Worm (Caenorhabditis elegans) whole organism, late embryonic: ENCODE measurements around the gene C46A5.1.
A peak's percentile ranks its signal among the peaks of the same experiment; 100 is the strongest.

Source experiments
- T23F11.4 ChIP-seq: fragments of 200-800 bp; sonication (Bioruptor generic); optimal IDR thresholded peaks from 2 replicates; lab custom pipeline; 2018; ENCODE audit warnings: mild to moderate bottlenecking, missing genetic modification characterization, missing compliant biosample characterization
- Y22D7AL.16 ChIP-seq: sonication (generic microtip); optimal IDR thresholded peaks from 2 replicates; lab custom pipeline; 2016; ENCODE audit warnings: missing genetic modification characterization, missing compliant biosample characterization
- ahr-1 ChIP-seq: sonication (generic microtip); optimal IDR thresholded peaks from 2 replicates; lab custom pipeline; 2016; ENCODE audit warnings: missing genetic modification characterization, missing compliant biosample characterization
- ama-1 ChIP-seq: fragments of 150-350 bp; optimal IDR thresholded peaks from 2 replicates; lab custom pipeline; 2014
- ceh-18 ChIP-seq: sonication (generic microtip); optimal IDR thresholded peaks from 2 replicates; lab custom pipeline; 2016; ENCODE audit warnings: missing genetic modification characterization, missing compliant biosample characterization
- ceh-22 ChIP-seq: sonication (generic microtip); optimal IDR thresholded peaks from 2 replicates; lab custom pipeline; 2017; ENCODE audit warnings: missing biosample characterization, missing genetic modification characterization
- ceh-31 ChIP-seq: sonication (generic microtip); optimal IDR thresholded peaks from 2 replicates; lab custom pipeline; 2016; ENCODE audit warnings: missing genetic modification characterization, missing compliant biosample characterization
- ceh-34 ChIP-seq: sonication (generic microtip); optimal IDR thresholded peaks from 2 replicates; lab custom pipeline; 2016; ENCODE audit warnings: mild to moderate bottlenecking, missing genetic modification characterization, missing compliant biosample characterization
- ceh-48 ChIP-seq: sonication (generic microtip); optimal IDR thresholded peaks from 2 replicates; lab custom pipeline; 2016; ENCODE audit warnings: missing genetic modification characterization, inconsistent platforms, missing compliant biosample characterization
- ceh-6 ChIP-seq: fragments of 200-800 bp; sonication (Bioruptor generic); optimal IDR thresholded peaks from 2 replicates; lab custom pipeline; 2018; ENCODE audit warnings: mild to moderate bottlenecking, missing genetic modification characterization, missing compliant biosample characterization
- ceh-9 ChIP-seq: sonication (generic microtip); optimal IDR thresholded peaks from 2 replicates; lab custom pipeline; 2016; ENCODE audit warnings: mild to moderate bottlenecking, missing genetic modification characterization, inconsistent platforms, missing compliant biosample characterization
- dve-1 ChIP-seq: sonication (generic microtip); optimal IDR thresholded peaks from 2 replicates; lab custom pipeline; 2017; ENCODE audit warnings: antibody characterized with exemption, mild to moderate bottlenecking, missing genetic modification characterization, missing compliant biosample characterization
- elt-2 ChIP-seq: sonication (generic microtip); optimal IDR thresholded peaks from 2 replicates; lab custom pipeline; 2016; ENCODE audit warnings: missing genetic modification reagents, missing genetic modification characterization, missing compliant biosample characterization
- ets-4 ChIP-seq: sonication (generic microtip); optimal IDR thresholded peaks from 2 replicates; lab custom pipeline; 2016; ENCODE audit warnings: missing genetic modification characterization, missing compliant biosample characterization
- fax-1 ChIP-seq: sonication (generic microtip); optimal IDR thresholded peaks from 2 replicates; lab custom pipeline; 2016; ENCODE audit warnings: missing genotype, missing genetic modification characterization, missing compliant biosample characterization
- fkh-10 ChIP-seq: fragments of 150-350 bp; optimal IDR thresholded peaks from 2 replicates; lab custom pipeline; 2014; ENCODE audit warnings: missing biosample characterization, missing genetic modification reagents, missing genetic modification characterization
- fkh-6 ChIP-seq: sonication (generic microtip); optimal IDR thresholded peaks from 2 replicates; lab custom pipeline; 2016; ENCODE audit warnings: missing genetic modification characterization, missing compliant biosample characterization
- gmeb-2 ChIP-seq: sonication (generic microtip); optimal IDR thresholded peaks from 2 replicates; lab custom pipeline; 2016; ENCODE audit warnings: missing genetic modification characterization, inconsistent platforms, missing compliant biosample characterization
- hlh-13 ChIP-seq: fragments of 200-800 bp; sonication (Bioruptor generic); optimal IDR thresholded peaks from 2 replicates; lab custom pipeline; 2018; ENCODE audit warnings: mild to moderate bottlenecking, missing genetic modification characterization, missing compliant biosample characterization
- hlh-30 ChIP-seq: sonication (generic microtip); optimal IDR thresholded peaks from 2 replicates; lab custom pipeline; 2017; ENCODE audit warnings: antibody characterized with exemption, missing genetic modification characterization, missing compliant biosample characterization; ENCODE audit not compliant: insufficient read depth
- hlh-8 ChIP-seq: sonication (generic microtip); optimal IDR thresholded peaks from 2 replicates; lab custom pipeline; 2016; ENCODE audit warnings: missing genotype, missing genetic modification characterization, missing compliant biosample characterization
- lim-6 ChIP-seq: sonication (generic microtip); optimal IDR thresholded peaks from 2 replicates; lab custom pipeline; 2016; ENCODE audit warnings: missing genetic modification characterization, missing compliant biosample characterization
- lin-11 ChIP-seq: fragments of 200-800 bp; sonication (Bioruptor generic); optimal IDR thresholded peaks from 2 replicates; lab custom pipeline; 2018; ENCODE audit warnings: mild to moderate bottlenecking, missing genetic modification characterization, missing compliant biosample characterization
- nfya-1 ChIP-seq: sonication (generic microtip); optimal IDR thresholded peaks from 2 replicates; lab custom pipeline; 2017; ENCODE audit warnings: missing genetic modification characterization, mild to moderate bottlenecking, missing compliant biosample characterization, antibody characterized with exemption, moderate library complexity
- nhr-11 ChIP-seq: fragments of 150-350 bp; optimal IDR thresholded peaks from 2 replicates; lab custom pipeline; 2014; ENCODE audit warnings: missing biosample characterization, missing genetic modification characterization
- nhr-232 ChIP-seq: sonication (generic microtip); optimal IDR thresholded peaks from 2 replicates; lab custom pipeline; 2016; ENCODE audit warnings: missing genetic modification characterization, missing compliant biosample characterization
- npax-4 ChIP-seq: sonication (generic microtip); optimal IDR thresholded peaks from 2 replicates; lab custom pipeline; 2016; ENCODE audit warnings: missing genetic modification characterization, missing compliant biosample characterization
- pag-3 ChIP-seq: sonication (generic microtip); optimal IDR thresholded peaks from 2 replicates; lab custom pipeline; 2016; ENCODE audit warnings: missing compliant biosample characterization, missing genetic modification characterization, borderline replicate concordance
- pqm-1 ChIP-seq: sonication (generic microtip); optimal IDR thresholded peaks from 2 replicates; lab custom pipeline; 2016; ENCODE audit warnings: missing genetic modification characterization, missing compliant biosample characterization
- ref-2 ChIP-seq: sonication (generic microtip); optimal IDR thresholded peaks from 2 replicates; lab custom pipeline; 2016; ENCODE audit warnings: missing genetic modification characterization, missing compliant biosample characterization
- rnt-1 ChIP-seq: sonication (generic microtip); optimal IDR thresholded peaks from 2 replicates; lab custom pipeline; 2016; ENCODE audit warnings: missing genetic modification characterization, missing compliant biosample characterization
- sox-2 ChIP-seq: fragments of 200-800 bp; sonication (Bioruptor generic); IDR thresholded peaks from 2 replicates; pipeline ENCODE4 v1.3.6; 2022; ENCODE audit warnings: missing genetic modification reagents, missing genetic modification characterization, missing compliant biosample characterization
- sox-4 ChIP-seq: sonication (generic microtip); optimal IDR thresholded peaks from 2 replicates; lab custom pipeline; 2017; ENCODE audit warnings: mild to moderate bottlenecking, missing genetic modification characterization, inconsistent platforms, missing compliant biosample characterization
- syd-9 ChIP-seq: sonication (generic microtip); optimal IDR thresholded peaks from 2 replicates; lab custom pipeline; 2016; ENCODE audit warnings: mild to moderate bottlenecking, missing genetic modification characterization, moderate library complexity, missing compliant biosample characterization
- ttx-3 ChIP-seq: sonication (generic microtip); optimal IDR thresholded peaks from 2 replicates; lab custom pipeline; 2016; ENCODE audit warnings: missing genetic modification reagents, missing genetic modification characterization, missing compliant biosample characterization
- unc-55 ChIP-seq: sonication (generic microtip); optimal IDR thresholded peaks from 2 replicates; lab custom pipeline; 2017; ENCODE audit warnings: missing biosample characterization, missing genetic modification reagents, missing genetic modification characterization
- ztf-16 ChIP-seq: sonication (generic microtip); optimal IDR thresholded peaks from 2 replicates; lab custom pipeline; 2017; ENCODE audit warnings: missing genetic modification characterization, missing compliant biosample characterization

Gene C46A5.1

DNA sequence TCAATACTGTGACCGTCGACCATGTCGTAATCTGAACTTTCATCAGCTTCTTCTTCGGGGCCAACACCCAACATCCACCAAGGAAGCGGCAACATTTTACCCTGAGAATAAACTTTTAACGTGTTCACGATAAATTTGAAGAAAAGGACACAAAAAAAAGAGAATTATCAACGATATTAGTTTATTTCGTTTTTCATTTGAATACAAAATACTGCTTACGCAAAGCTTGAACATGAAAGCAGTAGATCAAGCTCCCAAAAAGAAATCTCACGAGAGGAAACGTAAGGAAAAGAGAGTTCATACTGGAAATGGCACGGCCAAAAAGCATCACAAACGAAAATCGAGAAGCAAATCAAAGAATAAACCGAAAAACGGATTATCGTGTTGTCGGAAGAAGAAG, at the start of gene C46A5.1, which contains the start of gene C46A5.6:
TSS of gene C46A5.1 (plus strand) at position 184 of the 400 bp plus-strand sequence.
TSS of gene C46A5.6 (minus strand) at position 101 of the 400 bp plus-strand sequence.
- TF ChIP-seq T23F11.4 (no peak), nhr-11 (tag; lab: Kevin White, UChicago) (no peak)

DNA sequence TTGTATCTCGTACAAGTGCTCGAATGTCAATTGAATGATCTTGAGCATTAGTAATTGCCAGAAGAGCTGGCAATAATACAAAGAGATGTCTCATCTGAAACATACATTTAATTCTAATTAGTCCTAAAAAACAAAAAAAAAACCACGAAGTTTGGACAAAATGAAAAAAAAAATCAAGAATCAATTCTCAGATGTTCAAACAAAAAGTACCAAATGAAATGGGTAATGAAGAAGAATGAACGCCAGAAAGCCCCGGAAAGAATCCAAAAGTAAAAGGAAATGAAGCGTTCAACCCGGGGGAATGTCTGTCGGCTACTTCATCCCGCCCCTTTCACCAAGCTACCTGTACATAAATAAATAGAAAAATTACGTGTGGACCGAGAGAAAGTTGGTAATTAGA, 45.8 kb upstream of the C46A5.1 start, which contains the start of gene F33D4.6:
TSS of gene F33D4.6 (minus strand) at position 101 of the 400 bp plus-strand sequence.
- TF ChIP-seq fkh-6 (tag; lab: Kevin White, UChicago) (no peak), sox-2 (GFP tag; lab: Robert Waterston, UW) (no peak), hlh-13 (GFP tag; lab: Kevin White, UChicago) (no peak), ceh-48 (tag; lab: Kevin White, UChicago) (no peak), rnt-1 (tag; lab: Kevin White, UChicago) (no peak), pag-3 (no peak), elt-2 (tag; lab: Kevin White, UChicago) (no peak), ets-4 (no peak), ztf-16 (tag; lab: Kevin White, UChicago) (no peak), lin-11 (no peak), pqm-1 (tag; lab: Kevin White, UChicago) (no peak), fkh-10 (GFP tag; lab: Kevin White, UChicago) (no peak), nfya-1 (tag; lab: Kevin White, UChicago) (no peak), ceh-22 (tag; lab: Kevin White, UChicago) (no peak), nhr-232 (tag; lab: Kevin White, UChicago) (no peak)

DNA sequence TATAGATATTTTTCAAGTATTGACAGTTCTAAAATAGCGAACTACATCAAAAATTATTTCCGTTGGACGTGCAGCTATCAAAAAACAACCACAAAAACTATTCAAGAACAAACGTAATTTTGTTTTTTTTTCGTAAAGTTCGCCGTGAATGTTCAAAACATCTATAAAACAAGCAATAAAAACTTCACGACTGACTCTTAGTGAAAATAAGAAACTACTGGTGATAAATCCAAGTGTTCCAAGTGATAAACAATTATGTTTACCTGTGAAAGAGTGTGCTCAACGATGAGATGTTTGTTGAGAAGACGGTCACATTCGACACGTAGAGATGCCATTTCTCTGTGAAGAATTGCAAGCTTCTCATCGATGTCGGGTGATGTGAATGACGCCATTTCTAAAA, 40.9 kb upstream of the C46A5.1 start, which contains the start of gene C50F7.6:
TSS of gene C50F7.6 (minus strand) at position 394 of the 400 bp plus-strand sequence.
- TF ChIP-seq ceh-18 (tag; lab: Kevin White, UChicago): no peak
- TF ChIP-seq dve-1 (tag; lab: Kevin White, UChicago): no peak
- no peak for TF ChIP-seq nfya-1 (tag; lab: Kevin White, UChicago)
- TF ChIP-seq ceh-34 (tag; lab: Kevin White, UChicago): no peak
- no peak for TF ChIP-seq lim-6 (tag; lab: Kevin White, UChicago)
- TF ChIP-seq ama-1 (lab: Kevin White, UChicago): no peak
- no peak for TF ChIP-seq ttx-3 (tag; lab: Kevin White, UChicago)
- TF ChIP-seq syd-9 (tag; lab: Kevin White, UChicago): no peak
- no peak for TF ChIP-seq sox-2 (GFP tag; lab: Robert Waterston, UW)
- no peak for TF ChIP-seq gmeb-2 (tag; lab: Kevin White, UChicago)
- no peak for TF ChIP-seq nhr-11 (tag; lab: Kevin White, UChicago)
- TF ChIP-seq sox-4: no peak
- TF ChIP-seq hlh-8 (tag; lab: Kevin White, UChicago): no peak
- TF ChIP-seq pag-3: no peak
- TF ChIP-seq ceh-6 (GFP tag; lab: Kevin White, UChicago): no peak
- no peak for TF ChIP-seq ahr-1 (tag; lab: Kevin White, UChicago)

- TF ChIP-seq ceh-31 (tag; lab: Kevin White, UChicago) (no peak), rnt-1 (tag; lab: Kevin White, UChicago) (peak; percentile 22), npax-4 (tag; lab: Kevin White, UChicago) (no peak), ceh-18 (tag; lab: Kevin White, UChicago) (peak; percentile 44), unc-55 (GFP tag; lab: Kevin White, UChicago) (peak; percentile 95)
- TF ChIP-seq, all 69 proteins: peak for 3
Observed at ce11 chrIV:7723555-7723954, 40.2 kb upstream of the C46A5.1 start.

DNA sequence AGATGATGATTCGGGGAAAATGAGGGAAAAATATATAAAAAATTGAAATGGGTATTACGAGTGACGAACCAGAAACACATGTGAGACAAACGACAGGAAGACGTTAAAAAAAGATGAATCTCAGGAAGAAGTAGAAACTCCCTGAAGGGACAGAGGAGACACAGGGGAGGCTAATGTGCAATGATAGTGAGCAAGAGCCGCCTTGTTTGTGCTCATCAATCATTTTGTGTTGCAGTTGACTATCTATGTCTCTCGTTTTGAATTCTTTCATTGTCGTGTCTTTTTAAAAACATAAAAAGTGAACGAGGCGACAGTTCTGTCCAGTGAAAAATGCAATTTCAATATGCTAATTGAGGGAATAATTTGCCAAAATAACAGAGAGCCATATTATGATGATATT, 38.8 kb upstream of the C46A5.1 start:
- TF ChIP-seq Y22D7AL.16 (tag; lab: Kevin White, UChicago) (no peak), ref-2 (no peak), fax-1 (no peak), ceh-18 (tag; lab: Kevin White, UChicago) (no peak), hlh-30 (tag; lab: Kevin White, UChicago) (no peak), gmeb-2 (tag; lab: Kevin White, UChicago) (no peak), ceh-22 (tag; lab: Kevin White, UChicago) (no peak), hlh-8 (tag; lab: Kevin White, UChicago) (no peak), T23F11.4 (no peak), ceh-9 (tag; lab: Kevin White, UChicago) (no peak)
